3 fruit fly cellular contexts compared by ENCODE assay signal in genomic region chrX:18094130-18094529, dm6.
TF ChIP-seq lines count a peak whose summit lies in the region.

No protein-coding gene starts in this region.

- no peak for TF ChIP-seq CTCF in whole organism, embryonic (GFP tag; optimal IDR thresholded peaks at IDR 0.05; lab: Kevin White, UChicago)

TF ChIP-seq in whole organism, embryonic, 481 proteins besides CTCF, POLR2A, EP300 and RAD21:
- TF ChIP-seq rib (GFP tag; IDR thresholded peaks at IDR 0.05; lab: Robert Waterston, UW) (no peak), ftz-f1 (GFP tag; optimal IDR thresholded peaks at IDR 0.05; lab: Kevin White, UChicago) (no peak), mld (GFP tag; IDR thresholded peaks at IDR 0.05; lab: Robert Waterston, UW; ENCODE audit: partially characterized antibody) (no peak), CG33557 (GFP tag; optimal IDR thresholded peaks at IDR 0.05; lab: Kevin White, UChicago) (no peak), Mad (GFP tag; optimal IDR thresholded peaks at IDR 0.05; lab: Kevin White, UChicago) (no peak), inv (GFP tag; IDR thresholded peaks at IDR 0.05; lab: Robert Waterston, UW; ENCODE audit: partially characterized antibody) (no peak), CG34376 (GFP tag; optimal IDR thresholded peaks at IDR 0.05; lab: Kevin White, UChicago) (peak; percentile 36), mirr (GFP tag; optimal IDR thresholded peaks at IDR 0.05; lab: Kevin White, UChicago) (peak; percentile 72), CG3995 (GFP tag; optimal IDR thresholded peaks at IDR 0.05; lab: Kevin White, UChicago) (peak; percentile 80), B-H1 (GFP tag; IDR thresholded peaks at IDR 0.05; lab: Robert Waterston, UW) (no peak), nom (GFP tag; optimal IDR thresholded peaks at IDR 0.05; lab: Kevin White, UChicago) (peak; percentile 13), CG13296 (GFP tag; optimal IDR thresholded peaks at IDR 0.05; lab: Kevin White, UChicago) (no peak), CG4707 (GFP tag; optimal IDR thresholded peaks at IDR 0.05; lab: Kevin White, UChicago) (no peak), GATAe (GFP tag; conservative IDR thresholded peaks at IDR 0.05; lab: Robert Waterston, UW) (peak; percentile 22; the same call in 1 of the 2 replicates), CG3847 (GFP tag; IDR thresholded peaks at IDR 0.05; lab: Robert Waterston, UW) (no peak), exex (tag; optimal IDR thresholded peaks at IDR 0.05; lab: Kevin White, UChicago) (peak; percentile 65)

TF ChIP-seq in whole organism, prepupa, 60 proteins besides CTCF, POLR2A, EP300 and RAD21:
- TF ChIP-seq achi (GFP tag; optimal IDR thresholded peaks at IDR 0.05; lab: Kevin White, UChicago) (no peak), Eip78C (GFP tag; lab: Kevin White, UChicago) (peak; percentile 24)

TF ChIP-seq in whole organism, pupa, 21 proteins besides CTCF, POLR2A, EP300 and RAD21:
- TF ChIP-seq Ets98B (GFP tag; IDR thresholded peaks at IDR 0.05; lab: Robert Waterston, UW): no peak
- TF ChIP-seq CG8301 (tag; optimal IDR thresholded peaks at IDR 0.05; lab: Kevin White, UChicago): no peak
- TF ChIP-seq EcR (GFP tag; optimal IDR thresholded peaks at IDR 0.05; lab: Kevin White, UChicago): peak; percentile 12
- no peak for TF ChIP-seq CG4496 (GFP tag; IDR thresholded peaks at IDR 0.05; lab: Robert Waterston, UW)
- TF ChIP-seq CG14655 (GFP tag; optimal IDR thresholded peaks at IDR 0.05; lab: Kevin White, UChicago): no peak
- TF ChIP-seq CG17806 (tag; optimal IDR thresholded peaks at IDR 0.05; lab: Kevin White, UChicago): no peak
